Fruit fly (Drosophila melanogaster) whole organism, adult: Measurements from ENCODE around the gene ems.

Experiments used
- CG11617 ChIP-seq: fragments of 200-800 bp; sonication (Bioruptor generic); optimal IDR thresholded peaks from 2 replicates; lab custom pipeline; 2017; ENCODE audit warnings: mild to moderate bottlenecking, missing biosample characterization, missing genetic modification reagents, missing genetic modification characterization
- CG12768 ChIP-seq: fragments of 200-800 bp; sonication (Bioruptor generic); optimal IDR thresholded peaks from 2 replicates; lab custom pipeline; 2017; ENCODE audit warnings: missing biosample characterization, missing genetic modification characterization, mild to moderate bottlenecking, moderate library complexity, missing genetic modification reagents
- CG33017 ChIP-seq: fragments of 200-800 bp; sonication (Bioruptor generic); optimal IDR thresholded peaks from 2 replicates; lab custom pipeline; 2018; ENCODE audit warnings: missing biosample characterization, mild to moderate bottlenecking, missing genetic modification characterization, moderate library complexity
- Clk ChIP-seq: fragments of 200-800 bp; sonication (Bioruptor generic); optimal IDR thresholded peaks from 2 replicates; lab custom pipeline; 2017; ENCODE audit warnings: missing biosample characterization, missing genetic modification characterization
- cic ChIP-seq: fragments of 200-800 bp; sonication (Bioruptor generic); optimal IDR thresholded peaks from 2 replicates; lab custom pipeline; 2017; ENCODE audit warnings: missing biosample characterization, mild to moderate bottlenecking, missing genetic modification characterization, moderate library complexity
- kay ChIP-seq: fragments of 200-800 bp; sonication (Bioruptor generic); peaks from one replicate; lab custom pipeline; 2016; ENCODE audit warnings: missing biosample characterization, missing genetic modification characterization, borderline replicate concordance
- toe ChIP-seq: fragments of 200-800 bp; sonication (Bioruptor generic); optimal IDR thresholded peaks from 2 replicates; lab custom pipeline; 2016; ENCODE audit warnings: missing biosample characterization, missing genetic modification characterization

DNA sequence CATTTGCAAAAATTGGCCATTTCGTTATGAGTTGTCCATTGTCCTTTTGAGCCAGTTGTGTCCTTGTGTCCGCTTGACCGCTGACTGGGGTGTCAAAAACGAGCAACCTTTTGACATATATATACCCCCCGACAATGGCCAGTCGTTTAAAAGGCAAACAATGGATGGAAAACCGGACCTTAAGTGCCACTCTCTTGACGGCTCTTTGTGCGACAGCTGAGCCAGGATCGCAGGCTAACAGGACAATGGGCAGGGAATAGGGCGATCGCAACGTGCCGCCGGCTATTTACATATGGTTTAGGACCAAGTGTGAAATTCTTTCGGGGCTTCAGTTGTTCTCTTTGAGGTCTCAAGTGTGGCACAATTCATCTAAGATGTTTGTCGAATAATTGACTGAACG, 34.7 kb downstream of the ems start:
- TF ChIP-seq CG12768 (GFP tag; lab: Kevin White, UChicago) = no peak
- TF ChIP-seq kay (GFP tag; lab: Kevin White, UChicago) = no peak
- TF ChIP-seq CG11617 (GFP tag; lab: Kevin White, UChicago) = no peak
- no peak for TF ChIP-seq cic (GFP tag; lab: Kevin White, UChicago)
- TF ChIP-seq CG33017 (tag; lab: Kevin White, UChicago) = no peak
- no peak for TF ChIP-seq Clk
- TF ChIP-seq toe (GFP tag; lab: Kevin White, UChicago) = no peak
